Fruit fly (Drosophila melanogaster) S2 (cell line): ENCODE results near the gene CG14401.

Experiments
- CG8478 ChIP-seq: fragments of >200 bp; optimal IDR thresholded peaks from 2 replicates; lab custom pipeline; 2018
- CTCF ChIP-seq, 2 experiments: fragments of >200 bp; optimal IDR thresholded peaks; 2 replicates each; lab custom pipeline; 2018

DNA sequence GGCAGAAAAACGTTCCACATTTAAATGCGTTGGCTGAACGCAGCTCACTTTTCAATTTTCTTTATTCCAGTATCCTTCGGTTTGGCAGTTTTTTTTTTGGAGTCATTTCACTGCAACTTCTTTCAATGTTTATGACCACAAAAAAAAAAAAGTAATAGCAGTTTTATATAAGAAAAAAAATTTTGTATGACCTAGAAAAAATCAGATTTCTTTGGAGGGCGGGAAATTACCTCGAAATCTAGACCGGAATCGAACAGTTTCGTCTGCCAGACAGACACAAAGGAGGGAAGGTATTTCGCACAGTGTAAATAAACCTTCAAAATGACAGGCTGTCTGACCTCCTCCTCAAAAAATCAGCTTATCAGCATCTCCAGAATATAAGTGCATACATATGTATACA is 10.8 kb downstream of the CG14401 start:
- no peak for TF ChIP-seq CG8478
- TF ChIP-seq CTCF (optimal IDR thresholded peaks at IDR 0.05; lab: Kevin White, UChicago), result no peak
